Worm (Caenorhabditis elegans) whole organism, midembryonic: ENCODE results near the gene T01C3.11.

ENCODE experiments used
- flt-1 ChIP-seq: fragments of 200-800 bp; sonication (Bioruptor generic); IDR thresholded peaks from 2 replicates; pipeline ENCODE4 v1.3.6; 2022; ENCODE audit warnings: missing genetic modification characterization, missing compliant biosample characterization
- ref-1 ChIP-seq: fragments of 200-800 bp; sonication (Bioruptor generic); conservative IDR thresholded peaks from 2 replicates; pipeline ENCODE4 v1.3.6; 2022; ENCODE audit warnings: missing genetic modification reagents, missing genetic modification characterization, missing compliant biosample characterization
- tab-1 ChIP-seq: fragments of 200-800 bp; sonication (Bioruptor generic); IDR thresholded peaks from 2 replicates; pipeline ENCODE4 v1.3.6; 2022; ENCODE audit warnings: missing genetic modification characterization, missing compliant biosample characterization

ce11 chrV:15013328-15013727 lies 14.0 kb downstream of the T01C3.11 start:
- TF ChIP-seq flt-1 (no peak), tab-1 (GFP tag; lab: Robert Waterston, UW) (no peak), ref-1 (GFP tag; lab: Robert Waterston, UW) (no peak)
